Worm (Caenorhabditis elegans) whole organism, young adult: ENCODE data around the gene cyp-35C1.

Experiments used
- B0035.1 ChIP-seq: sonication (generic microtip); optimal IDR thresholded peaks from 2 replicates; lab custom pipeline; 2016; ENCODE audit warnings: missing genetic modification characterization, mild to moderate bottlenecking, missing compliant biosample characterization, missing genotype, missing genetic modification reagents
- F22D6.2 ChIP-seq: sonication (generic microtip); optimal IDR thresholded peaks from 2 replicates; lab custom pipeline; 2016; ENCODE audit warnings: mild to moderate bottlenecking, missing genetic modification characterization, missing compliant biosample characterization
- F37B4.10 ChIP-seq: fragments of 200-800 bp; sonication (Bioruptor generic); IDR thresholded peaks from 2 replicates; pipeline ENCODE4 v1.3.6; 2022; ENCODE audit warnings: missing genetic modification characterization, missing compliant biosample characterization
- K11D2.4 ChIP-seq: fragments of 200-800 bp; sonication (Bioruptor generic); IDR thresholded peaks from 2 replicates; pipeline ENCODE4 v1.3.6; 2022; ENCODE audit warnings: missing genetic modification reagents, missing genetic modification characterization, missing compliant biosample characterization
- Y53F4B.3 ChIP-seq: fragments of 200-800 bp; sonication (Bioruptor generic); IDR thresholded peaks from 2 replicates; pipeline ENCODE4 v1.3.6; 2022; ENCODE audit warnings: missing genetic modification reagents, missing genetic modification characterization, missing compliant biosample characterization
- Y67H2A.10 ChIP-seq: fragments of 200-800 bp; sonication (Bioruptor generic); conservative IDR thresholded peaks from 2 replicates; pipeline ENCODE4 v1.3.6; 2022; ENCODE audit warnings: missing genetic modification reagents, missing genetic modification characterization, missing compliant biosample characterization
- Y95B8A.8 ChIP-seq: fragments of 200-800 bp; sonication (Bioruptor generic); IDR thresholded peaks from 2 replicates; pipeline ENCODE4 v1.3.6; 2022; ENCODE audit warnings: missing genetic modification reagents, missing genetic modification characterization, missing compliant biosample characterization
- atf-7 ChIP-seq: sonication (generic microtip); optimal IDR thresholded peaks from 2 replicates; lab custom pipeline; 2017; ENCODE audit warnings: mild to moderate bottlenecking, missing genetic modification characterization, missing compliant biosample characterization
- bed-1 ChIP-seq: fragments of 200-800 bp; sonication (Bioruptor generic); IDR thresholded peaks from 2 replicates; pipeline ENCODE4 v1.3.6; 2022; ENCODE audit warnings: missing genetic modification reagents, missing genetic modification characterization, missing compliant biosample characterization
- bed-2 ChIP-seq: fragments of 200-800 bp; sonication (Bioruptor generic); IDR thresholded peaks from 2 replicates; pipeline ENCODE4 v1.3.6; 2022; ENCODE audit warnings: missing genetic modification reagents, missing genetic modification characterization, missing compliant biosample characterization
- cebp-2 ChIP-seq: fragments of 200-800 bp; sonication (Bioruptor generic); IDR thresholded peaks from 2 replicates; pipeline ENCODE4 v1.3.6; 2022; ENCODE audit warnings: missing genetic modification characterization, missing compliant biosample characterization
- ceh-91 ChIP-seq: fragments of 200-800 bp; sonication (Bioruptor generic); IDR thresholded peaks from 2 replicates; pipeline ENCODE4 v1.3.6; 2022; ENCODE audit warnings: missing genetic modification reagents, missing genetic modification characterization, missing compliant biosample characterization
- dox-1 ChIP-seq: fragments of 200-800 bp; sonication (Bioruptor generic); IDR thresholded peaks from 2 replicates; pipeline ENCODE4 v1.3.6; 2022; ENCODE audit warnings: missing genetic modification reagents, missing genetic modification characterization, missing compliant biosample characterization
- ekl-4 ChIP-seq: fragments of 200-800 bp; sonication (Bioruptor generic); IDR thresholded peaks from 2 replicates; pipeline ENCODE4 v1.3.6; 2022; ENCODE audit warnings: missing genetic modification reagents, missing genetic modification characterization, missing compliant biosample characterization
- fkh-3 ChIP-seq: sonication (generic microtip); optimal IDR thresholded peaks from 2 replicates; lab custom pipeline; 2016; ENCODE audit warnings: mild to moderate bottlenecking, missing genetic modification characterization, missing compliant biosample characterization
- gei-17 ChIP-seq: fragments of 200-800 bp; sonication (Bioruptor generic); optimal IDR thresholded peaks from 2 replicates; lab custom pipeline; 2018; ENCODE audit warnings: mild to moderate bottlenecking, missing genetic modification characterization, missing compliant biosample characterization
- hlh-12 ChIP-seq: sonication (generic microtip); optimal IDR thresholded peaks from 2 replicates; lab custom pipeline; 2016; ENCODE audit warnings: missing genetic modification characterization, missing compliant biosample characterization
- hlh-26 ChIP-seq: fragments of 200-800 bp; sonication (Bioruptor generic); conservative IDR thresholded peaks from 2 replicates; pipeline ENCODE4 v1.3.6; 2022; ENCODE audit warnings: missing genetic modification reagents, missing genetic modification characterization, missing compliant biosample characterization
- hmg-20 ChIP-seq: fragments of 200-800 bp; sonication (Bioruptor generic); IDR thresholded peaks from 2 replicates; pipeline ENCODE4 v1.3.6; 2022; ENCODE audit warnings: missing genetic modification reagents, missing genetic modification characterization, missing compliant biosample characterization
- lag-1 ChIP-seq: fragments of 200-800 bp; sonication (Bioruptor generic); IDR thresholded peaks from 2 replicates; pipeline ENCODE4 v1.3.6; 2022; ENCODE audit warnings: missing genetic modification reagents, missing genetic modification characterization, missing compliant biosample characterization
- let-526 ChIP-seq: fragments of 200-800 bp; sonication (Bioruptor generic); IDR thresholded peaks from 2 replicates; pipeline ENCODE4 v1.3.6; 2022; ENCODE audit warnings: missing genetic modification reagents, missing genetic modification characterization, missing compliant biosample characterization
- lin-40 ChIP-seq: sonication (generic microtip); optimal IDR thresholded peaks from 2 replicates; lab custom pipeline; 2016; ENCODE audit warnings: missing genetic modification characterization, mild to moderate bottlenecking, missing compliant biosample characterization, missing genotype, missing genetic modification reagents
- lin-54 ChIP-seq: fragments of 200-800 bp; sonication (Bioruptor generic); optimal IDR thresholded peaks from 2 replicates; lab custom pipeline; 2018; ENCODE audit warnings: mild to moderate bottlenecking, missing genetic modification characterization, missing compliant biosample characterization
- lir-1 ChIP-seq: fragments of 200-800 bp; sonication (Bioruptor generic); conservative IDR thresholded peaks from 2 replicates; pipeline ENCODE4 v1.3.6; 2022; ENCODE audit warnings: missing genetic modification reagents, missing genetic modification characterization, missing compliant biosample characterization
- mes-4 ChIP-seq: sonication (generic microtip); optimal IDR thresholded peaks from 2 replicates; lab custom pipeline; 2016; ENCODE audit warnings: missing genotype, missing genetic modification characterization, missing compliant biosample characterization
- nfyb-1 ChIP-seq: fragments of 200-800 bp; sonication (Bioruptor generic); IDR thresholded peaks from 2 replicates; pipeline ENCODE4 v1.3.6; 2022; ENCODE audit warnings: missing genetic modification reagents, missing genetic modification characterization, missing compliant biosample characterization
- nhr-179 ChIP-seq: sonication (generic microtip); optimal IDR thresholded peaks from 2 replicates; lab custom pipeline; 2016; ENCODE audit warnings: mild to moderate bottlenecking, missing genetic modification characterization, missing compliant biosample characterization
- snpc-3.4 ChIP-seq: sonication (generic microtip); optimal IDR thresholded peaks from 2 replicates; lab custom pipeline; 2017; ENCODE audit warnings: missing genetic modification characterization, mild to moderate bottlenecking, missing compliant biosample characterization, antibody characterized with exemption, moderate library complexity, missing genotype, missing genetic modification reagents
- snpc-4 ChIP-seq, 5 experiments: fragments of 150-350 bp in 1 of 5; sonication (generic microtip) in 4 of 5; optimal IDR thresholded peaks; 2 replicates each; lab custom pipeline; 2014 to 2018; ENCODE audit warnings: missing genetic modification characterization in 5 of 5, missing biosample characterization in 3 of 5, antibody characterized with exemption in 2 of 5, mild to moderate bottlenecking in 2 of 5, missing compliant biosample characterization in 2 of 5, missing genotype in 2 of 5, moderate library complexity in 2 of 5, missing genetic modification reagents in 1 of 5
- tlf-1 ChIP-seq: fragments of 200-800 bp; sonication (Bioruptor generic); optimal IDR thresholded peaks from 2 replicates; lab custom pipeline; 2018; ENCODE audit warnings: mild to moderate bottlenecking, missing genetic modification characterization, missing compliant biosample characterization
- unc-130 ChIP-seq: sonication (generic microtip); optimal IDR thresholded peaks from 2 replicates; lab custom pipeline; 2016; ENCODE audit warnings: missing genetic modification reagents, missing genetic modification characterization, missing compliant biosample characterization
- unc-62 ChIP-seq: fragments of 150-350 bp; optimal IDR thresholded peaks from 2 replicates; lab custom pipeline; 2014; ENCODE audit warnings: missing biosample characterization, missing genetic modification reagents, missing genetic modification characterization
- ztf-18 ChIP-seq: sonication (generic microtip); optimal IDR thresholded peaks from 2 replicates; lab custom pipeline; 2016; ENCODE audit warnings: missing genotype, mild to moderate bottlenecking, missing genetic modification characterization, missing compliant biosample characterization
- ztf-26 ChIP-seq: sonication (generic microtip); optimal IDR thresholded peaks from 2 replicates; lab custom pipeline; 2017; ENCODE audit warnings: missing genetic modification characterization, missing compliant biosample characterization
- ztf-3 ChIP-seq: fragments of 200-800 bp; sonication (Bioruptor generic); optimal IDR thresholded peaks from 2 replicates; lab custom pipeline; 2018; ENCODE audit warnings: mild to moderate bottlenecking, missing genetic modification characterization, missing compliant biosample characterization

The cyp-35C1 gene

DNA sequence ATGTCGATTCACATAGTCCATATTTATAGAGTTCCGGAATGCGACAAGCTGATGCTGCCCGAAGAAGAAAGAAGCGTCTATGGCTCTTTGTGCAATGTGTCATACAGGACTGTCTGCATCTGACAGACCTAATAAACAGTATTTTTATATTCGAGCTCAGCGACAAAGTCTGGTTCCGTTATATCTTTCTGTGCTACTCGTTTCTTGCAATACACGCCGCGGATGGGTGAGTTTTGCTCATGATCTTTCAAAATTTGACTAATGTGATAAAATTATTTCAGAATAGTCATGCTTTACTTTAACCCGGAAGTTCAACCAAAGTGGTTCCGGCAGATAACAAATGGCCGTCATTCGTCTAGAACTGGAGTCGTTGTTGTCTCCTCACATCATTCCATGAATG, 34.6 kb downstream of the cyp-35C1 start:
- TF ChIP-seq mes-4 (tag; lab: Kevin White, UChicago) (no peak), dox-1 (GFP tag; lab: Robert Waterston, UW) (no peak), lin-40 (no peak)

DNA sequence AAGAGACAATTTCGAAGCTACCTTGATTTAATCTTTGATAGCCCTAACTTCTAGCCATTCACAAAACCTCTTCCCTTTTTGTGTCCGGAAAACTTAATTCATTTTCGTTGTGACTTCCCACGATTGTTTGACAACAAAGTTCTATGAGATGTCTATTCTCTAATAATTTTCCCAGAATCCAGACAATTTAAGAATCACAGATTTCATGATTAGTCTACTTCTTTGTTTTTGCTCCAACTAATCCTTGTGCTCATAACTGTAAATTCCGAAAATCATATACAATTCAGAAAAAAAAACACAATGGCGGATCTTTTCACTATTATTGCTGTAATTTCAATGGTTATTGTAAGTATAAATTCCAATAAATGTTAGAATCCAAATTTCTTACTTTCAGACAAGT, 35.8 kb downstream of the cyp-35C1 start, which contains the start of gene srx-137:
Gene srx-137 (plus strand): TSS at position 301 of the 400 bp plus-strand sequence.
- no peak for TF ChIP-seq unc-62 (GFP tag; lab: Kevin White, UChicago)

- TF ChIP-seq F22D6.2 (tag; lab: Kevin White, UChicago) (no peak), ceh-91 (GFP tag; lab: Robert Waterston, UW) (no peak), hlh-12 (tag; lab: Kevin White, UChicago) (no peak), hlh-26 (GFP tag; lab: Robert Waterston, UW) (no peak), tlf-1 (GFP tag; lab: Kevin White, UChicago) (no peak), ztf-3 (GFP tag; lab: Kevin White, UChicago) (no peak), snpc-4 (GFP tag; optimal IDR thresholded peaks at IDR 0.05; lab: Kevin White, UChicago) (no peak), snpc-4 (tag; optimal IDR thresholded peaks at IDR 0.05; lab: Kevin White, UChicago) (no peak), ekl-4 (GFP tag; lab: Robert Waterston, UW) (no peak), K11D2.4 (no peak), fkh-3 (no peak), F37B4.10 (GFP tag; lab: Robert Waterston, UW) (no peak), ztf-18 (tag; lab: Kevin White, UChicago) (no peak), Y95B8A.8 (GFP tag; lab: Robert Waterston, UW) (no peak), Y53F4B.3 (GFP tag; lab: Robert Waterston, UW) (no peak), bed-2 (GFP tag; lab: Robert Waterston, UW) (no peak), let-526 (GFP tag; lab: Robert Waterston, UW) (no peak), gei-17 (no peak), nhr-179 (tag; lab: Kevin White, UChicago) (no peak), cebp-2 (GFP tag; lab: Robert Waterston, UW) (no peak)
Observed at ce11 chrV:13858906-13859305, 39.4 kb downstream of the cyp-35C1 start, which contains the start of gene srx-135. Gene srx-135 (plus strand): TSS chrV:13859206.

ce11 chrV:13857132-13857531, 41.2 kb downstream of the cyp-35C1 start, which contains the start of gene srx-136:
Gene srx-136 (plus strand): TSS chrV:13857432.
- TF ChIP-seq lag-1 (GFP tag; lab: Robert Waterston, UW), result no peak
- no peak for TF ChIP-seq hmg-20 (GFP tag; lab: Robert Waterston, UW)
- no peak for TF ChIP-seq bed-1 (GFP tag; lab: Robert Waterston, UW)
- no peak for TF ChIP-seq Y67H2A.10 (GFP tag; lab: Robert Waterston, UW)
- TF ChIP-seq unc-130 (GFP tag; lab: Kevin White, UChicago), result no peak
- no peak for TF ChIP-seq ztf-26 (tag; lab: Kevin White, UChicago)
- no peak for TF ChIP-seq snpc-3.4 (tag; lab: Kevin White, UChicago)
- no peak for TF ChIP-seq lir-1 (GFP tag; lab: Robert Waterston, UW)
- TF ChIP-seq atf-7, result no peak
- TF ChIP-seq lin-54 (GFP tag; lab: Kevin White, UChicago), result no peak
- TF ChIP-seq cebp-2 (GFP tag; lab: Robert Waterston, UW), result no peak
- TF ChIP-seq B0035.1 (tag; lab: Kevin White, UChicago), result no peak
- no peak for TF ChIP-seq nfyb-1 (GFP tag; lab: Robert Waterston, UW)
